Fruit fly (Drosophila melanogaster): Measurements from ENCODE around the gene Cpr76Bd.
A peak's percentile ranks its signal among the peaks of the same experiment; 100 is the strongest.

The Cpr76Bd gene

dm6 chr3L:19557197-19557995 lies 24.9 kb downstream of the Cpr76Bd start (continued):
- TF ChIP-seq nmo (GFP tag; optimal IDR thresholded peaks at IDR 0.05) (peak; percentile 15), Ssrp (tag; optimal IDR thresholded peaks at IDR 0.05) (peak; percentile 37), grau (tag; optimal IDR thresholded peaks at IDR 0.05) (peak; percentile 38), CoRest (tag; optimal IDR thresholded peaks at IDR 0.05) (peak; percentile 50), her (GFP tag; optimal IDR thresholded peaks at IDR 0.05) (no peak), dmrt11E (tag; optimal IDR thresholded peaks at IDR 0.05) (peak; percentile 88), prd (optimal IDR thresholded peaks at IDR 0.05) (no peak), prd (GFP tag; IDR thresholded peaks at IDR 0.05) (peak; percentile 31; the same call in 1 of the 3 replicates), sd (tag; optimal IDR thresholded peaks at IDR 0.05) (peak; percentile 25), bsh (GFP tag; optimal IDR thresholded peaks at IDR 0.05) (peak; percentile 21 to 44), CG10209 (GFP tag; optimal IDR thresholded peaks at IDR 0.05) (peak; percentile 26), lola (GFP tag; optimal IDR thresholded peaks at IDR 0.05) (peak in 1 of 3 experiments; percentile 91), trh (GFP tag; optimal IDR thresholded peaks at IDR 0.05) (no peak)

- TF ChIP-seq CG12769 (tag; optimal IDR thresholded peaks at IDR 0.05) (peak; percentile 85), BEAF-32 (GFP tag; optimal IDR thresholded peaks at IDR 0.05) (no peak), CG8478 (optimal IDR thresholded peaks at IDR 0.05) (no peak), CG30020 (tag; optimal IDR thresholded peaks at IDR 0.05) (no peak), NC2α (GFP tag; optimal IDR thresholded peaks at IDR 0.05) (no peak), bowl (GFP tag; IDR thresholded peaks at IDR 0.05) (no peak), Aef1 (GFP tag; IDR thresholded peaks at IDR 0.05) (no peak), dmrt99B (tag; optimal IDR thresholded peaks at IDR 0.05) (no peak), CG13123 (GFP tag; optimal IDR thresholded peaks at IDR 0.05) (no peak), CG33213 (GFP tag; optimal IDR thresholded peaks at IDR 0.05) (no peak), slbo (GFP tag; IDR thresholded peaks at IDR 0.05) (no peak), CG2199 (GFP tag; IDR thresholded peaks at IDR 0.05) (no peak), Ptx1 (GFP tag; IDR thresholded peaks at IDR 0.05) (no peak), nom (GFP tag; optimal IDR thresholded peaks at IDR 0.05) (no peak), pan (optimal IDR thresholded peaks at IDR 0.05) (no peak), pan (GFP tag; optimal IDR thresholded peaks at IDR 0.05 in 1 of 2, IDR thresholded peaks at IDR 0.05 in 1 of 2) (no peak), bab2 (GFP tag; optimal IDR thresholded peaks at IDR 0.05) (no peak), CG6854 (GFP tag; optimal IDR thresholded peaks at IDR 0.05) (no peak), D (optimal IDR thresholded peaks at IDR 0.05) (peak; percentile 85), D (GFP tag; optimal IDR thresholded peaks at IDR 0.05) (no peak), H2.0 (GFP tag; IDR thresholded peaks at IDR 0.05) (no peak), stc (GFP tag; IDR thresholded peaks at IDR 0.05) (no peak), CG11398 (GFP tag; optimal IDR thresholded peaks at IDR 0.05) (no peak), zen2 (GFP tag; IDR thresholded peaks at IDR 0.05; ENCODE audit: partially characterized antibody) (no peak), rib (GFP tag; IDR thresholded peaks at IDR 0.05) (no peak), stwl (tag; optimal IDR thresholded peaks at IDR 0.05) (no peak), kah (GFP tag; optimal IDR thresholded peaks at IDR 0.05) (no peak), Ssrp (tag; optimal IDR thresholded peaks at IDR 0.05) (no peak), Lpt (GFP tag; optimal IDR thresholded peaks at IDR 0.05) (peak; percentile 84), cas (GFP tag; IDR thresholded peaks at IDR 0.05) (no peak), CG17359 (tag; optimal IDR thresholded peaks at IDR 0.05) (no peak), Ets97D (GFP tag; optimal IDR thresholded peaks at IDR 0.05) (no peak), CG13894 (tag; optimal IDR thresholded peaks at IDR 0.05) (peak; percentile 92), CG6813 (GFP tag; optimal IDR thresholded peaks at IDR 0.05) (no peak), Scr (GFP tag; IDR thresholded peaks at IDR 0.05; ENCODE audit: partially characterized antibody) (0 out of 2 replicates have a peak, but pooled peaks have one; percentile 10), mam (GFP tag; optimal IDR thresholded peaks at IDR 0.05) (no peak), az2 (GFP tag; optimal IDR thresholded peaks at IDR 0.05) (no peak), CG31388 (GFP tag; optimal IDR thresholded peaks at IDR 0.05) (no peak)
These were observed 25.4 kb downstream of the Cpr76Bd start for dm6 chr3L:19557996-19558375.
